Fruit fly (Drosophila melanogaster): Measurements from ENCODE around the gene Jhbp5.

The Jhbp5 gene

DNA sequence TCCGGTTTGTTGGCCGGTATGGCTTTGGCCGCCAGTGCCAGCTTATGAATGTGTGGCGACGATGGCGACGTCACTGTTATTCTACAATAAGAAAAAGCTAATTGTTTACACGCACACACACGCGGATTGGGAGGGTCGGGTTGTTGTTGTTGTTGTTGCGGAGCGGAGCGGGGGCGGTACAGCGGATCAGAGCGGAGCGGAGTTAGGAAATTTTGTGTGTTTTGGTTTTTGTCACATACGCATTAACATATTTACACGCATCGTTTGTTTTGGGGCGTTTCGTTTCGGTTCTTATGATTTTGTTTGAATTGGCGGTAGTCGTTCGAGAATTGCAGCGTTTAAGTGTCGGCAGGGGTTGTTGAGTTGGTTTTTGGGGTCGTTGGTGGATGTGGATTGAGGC is 23.3 kb upstream of the Jhbp5 start:
- TF ChIP-seq CG8478 (optimal IDR thresholded peaks at IDR 0.05) (no peak), pan (optimal IDR thresholded peaks at IDR 0.05) (no peak), usp (GFP tag; optimal IDR thresholded peaks at IDR 0.05) (no peak), EcR (GFP tag; optimal IDR thresholded peaks at IDR 0.05) (no peak), Dll (optimal IDR thresholded peaks at IDR 0.05) (no peak), psq (optimal IDR thresholded peaks at IDR 0.05) (no peak)

DNA sequence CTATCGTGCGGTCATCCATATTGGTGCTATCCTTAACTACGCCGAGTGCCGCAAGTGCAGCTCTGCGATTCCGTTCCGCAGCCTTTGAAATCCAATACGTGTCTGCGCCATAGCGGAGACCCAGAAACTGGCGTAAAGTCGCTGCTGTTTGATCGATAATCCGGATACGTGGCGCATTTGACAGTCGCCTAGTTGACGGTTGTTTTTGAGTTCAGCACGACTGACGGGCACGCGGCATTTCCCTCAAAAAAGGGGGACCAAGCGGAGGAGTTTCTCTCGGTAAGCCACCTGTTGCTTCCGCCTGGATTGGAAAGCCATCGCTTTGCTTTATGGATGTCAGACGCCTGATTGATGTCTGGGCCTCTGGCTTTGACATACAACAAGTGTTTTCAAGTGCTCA is 21.6 kb upstream of the Jhbp5 start, which contains the start of gene CG10185:
Gene CG10185 (minus strand): TSS at position 101 of the 400 bp plus-strand sequence.
- TF ChIP-seq pan (optimal IDR thresholded peaks at IDR 0.05): no peak
- TF ChIP-seq Dll (optimal IDR thresholded peaks at IDR 0.05): no peak
- TF ChIP-seq EcR (GFP tag; optimal IDR thresholded peaks at IDR 0.05): no peak
- TF ChIP-seq psq (optimal IDR thresholded peaks at IDR 0.05): no peak
- TF ChIP-seq CG8478 (optimal IDR thresholded peaks at IDR 0.05): no peak
- TF ChIP-seq usp (GFP tag; optimal IDR thresholded peaks at IDR 0.05): no peak

DNA sequence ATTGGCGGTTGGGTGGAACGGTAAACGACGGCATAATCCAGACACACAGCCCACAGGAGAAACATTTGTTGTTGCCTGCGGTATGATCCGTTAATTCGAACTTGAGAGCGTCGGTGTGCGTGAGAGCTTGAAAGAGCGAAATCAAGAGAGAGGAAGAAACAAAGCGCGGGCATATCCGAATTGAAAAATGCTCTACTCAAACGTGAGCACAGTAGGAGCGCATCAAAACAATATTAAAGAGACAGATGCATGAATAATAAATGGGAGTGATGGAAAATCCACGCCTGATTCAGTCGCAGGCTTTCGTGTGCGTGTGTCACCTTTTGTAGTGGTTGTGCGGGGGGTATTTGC is 5.4 kb upstream of the Jhbp5 start:
- TF ChIP-seq pan (optimal IDR thresholded peaks at IDR 0.05): no peak
- TF ChIP-seq Dll (optimal IDR thresholded peaks at IDR 0.05): no peak
- TF ChIP-seq EcR (GFP tag; optimal IDR thresholded peaks at IDR 0.05): no peak
- no peak for TF ChIP-seq CG8478 (optimal IDR thresholded peaks at IDR 0.05)
- no peak for TF ChIP-seq psq (optimal IDR thresholded peaks at IDR 0.05)
- no peak for TF ChIP-seq usp (GFP tag; optimal IDR thresholded peaks at IDR 0.05)

DNA sequence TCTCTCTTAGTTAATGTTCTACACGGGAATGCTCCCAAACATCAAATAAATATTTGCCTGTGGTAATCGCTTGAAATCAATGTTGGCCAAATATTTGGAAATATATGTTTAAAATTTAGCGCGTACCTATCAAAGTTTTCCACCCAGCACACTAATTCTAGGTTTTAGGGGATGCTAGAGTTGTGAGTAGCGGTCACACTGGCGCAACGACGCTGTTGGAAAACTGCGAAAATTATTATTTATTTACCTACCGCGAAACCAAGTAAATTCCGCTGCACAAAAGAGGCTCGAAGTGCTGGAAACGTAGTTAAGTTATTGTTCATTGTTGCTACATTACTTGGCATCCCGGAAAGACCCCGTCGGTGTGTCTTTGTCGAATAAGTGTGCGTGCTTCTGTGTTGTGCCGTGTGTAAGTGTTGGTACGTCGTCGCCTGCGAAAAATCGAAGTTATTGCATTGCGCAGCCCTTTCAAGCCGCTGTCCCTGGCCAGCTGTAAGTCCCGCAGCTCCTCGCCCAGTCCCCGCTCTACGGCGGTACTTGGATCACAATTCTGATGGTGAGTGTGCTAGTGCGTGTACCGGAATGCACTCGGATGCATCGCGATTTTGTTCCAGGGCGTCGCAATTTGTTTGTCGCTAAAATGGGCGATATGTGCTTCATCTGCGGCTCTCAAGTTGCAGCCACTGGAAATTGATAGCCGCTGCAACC is 4.8 kb upstream of the Jhbp5 start, which contains the start of gene msps:
Gene msps (plus strand): TSS at position 181 of the 708 bp plus-strand sequence.
- TF ChIP-seq Dll (optimal IDR thresholded peaks at IDR 0.05) (no peak), usp (GFP tag; optimal IDR thresholded peaks at IDR 0.05) (no peak), pan (optimal IDR thresholded peaks at IDR 0.05) (no peak), CG8478 (optimal IDR thresholded peaks at IDR 0.05) (no peak), psq (optimal IDR thresholded peaks at IDR 0.05) (no peak), EcR (GFP tag; optimal IDR thresholded peaks at IDR 0.05) (no peak)

DNA sequence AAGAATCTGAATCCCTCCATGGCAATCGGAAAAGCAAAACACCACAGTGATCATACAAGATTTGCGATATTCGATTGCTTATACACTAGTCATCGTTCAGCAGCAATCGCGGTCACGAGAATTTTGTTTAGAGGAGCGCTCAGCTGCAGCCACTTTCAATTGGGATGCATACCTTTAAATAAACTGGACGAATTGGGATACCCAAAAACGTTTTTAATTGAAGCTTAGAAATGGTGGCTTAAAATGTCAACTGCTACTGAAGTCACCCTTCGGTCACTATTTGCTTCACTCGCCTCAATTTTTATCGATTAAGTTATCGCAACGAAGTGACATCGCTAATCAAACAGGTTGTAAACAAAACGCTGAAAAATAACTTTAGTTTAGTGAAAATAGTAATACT is 3.4 kb upstream of the Jhbp5 start, which contains the start of the genes IKKbeta and CG5013:
Gene IKKbeta (minus strand): TSS at position 53 of the 400 bp plus-strand sequence.
Gene CG5013 (plus strand): TSS at position 302 of the 400 bp plus-strand sequence.
- TF ChIP-seq Dll (optimal IDR thresholded peaks at IDR 0.05) (no peak), CG8478 (optimal IDR thresholded peaks at IDR 0.05) (no peak), usp (GFP tag; optimal IDR thresholded peaks at IDR 0.05) (no peak), EcR (GFP tag; optimal IDR thresholded peaks at IDR 0.05) (no peak), psq (optimal IDR thresholded peaks at IDR 0.05) (no peak), pan (optimal IDR thresholded peaks at IDR 0.05) (no peak)

DNA sequence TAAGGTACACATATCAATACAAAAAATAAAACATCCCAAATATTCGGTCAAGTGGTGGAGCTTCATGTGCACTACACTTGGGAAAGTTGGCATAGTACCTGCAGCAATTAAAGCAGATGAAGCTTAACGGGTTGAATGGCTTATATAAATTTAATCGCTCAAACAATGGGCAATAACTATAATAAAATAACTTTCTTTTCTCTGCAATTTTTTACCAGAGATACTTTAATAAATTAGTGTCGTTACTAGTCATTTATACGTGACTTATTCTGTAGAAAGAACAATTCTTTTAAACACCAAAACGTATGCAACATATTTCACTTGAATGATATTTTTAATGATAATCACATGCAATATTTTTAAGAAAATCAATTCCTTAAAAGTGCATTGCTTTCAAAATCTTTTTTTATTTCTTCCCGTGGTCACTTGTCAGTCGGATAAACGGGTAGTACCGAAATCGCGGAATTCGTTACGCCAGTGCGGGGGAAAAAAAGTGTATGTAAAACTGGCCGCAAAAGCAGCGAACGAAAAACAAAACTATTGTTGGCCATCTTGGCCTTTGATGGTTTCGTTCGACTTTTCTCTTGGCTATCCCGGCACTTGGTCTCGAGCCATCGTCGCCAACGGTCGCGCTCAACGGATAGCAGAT is 2.9 kb downstream of the Jhbp5 start, which contains the start of gene Jhbp4:
Gene Jhbp4 (plus strand): TSS at position 599 of the 649 bp plus-strand sequence.
- no peak for TF ChIP-seq pan (optimal IDR thresholded peaks at IDR 0.05)
- TF ChIP-seq EcR (GFP tag; optimal IDR thresholded peaks at IDR 0.05): no peak
- no peak for TF ChIP-seq usp (GFP tag; optimal IDR thresholded peaks at IDR 0.05)
- no peak for TF ChIP-seq Dll (optimal IDR thresholded peaks at IDR 0.05)
- no peak for TF ChIP-seq psq (optimal IDR thresholded peaks at IDR 0.05)

DNA sequence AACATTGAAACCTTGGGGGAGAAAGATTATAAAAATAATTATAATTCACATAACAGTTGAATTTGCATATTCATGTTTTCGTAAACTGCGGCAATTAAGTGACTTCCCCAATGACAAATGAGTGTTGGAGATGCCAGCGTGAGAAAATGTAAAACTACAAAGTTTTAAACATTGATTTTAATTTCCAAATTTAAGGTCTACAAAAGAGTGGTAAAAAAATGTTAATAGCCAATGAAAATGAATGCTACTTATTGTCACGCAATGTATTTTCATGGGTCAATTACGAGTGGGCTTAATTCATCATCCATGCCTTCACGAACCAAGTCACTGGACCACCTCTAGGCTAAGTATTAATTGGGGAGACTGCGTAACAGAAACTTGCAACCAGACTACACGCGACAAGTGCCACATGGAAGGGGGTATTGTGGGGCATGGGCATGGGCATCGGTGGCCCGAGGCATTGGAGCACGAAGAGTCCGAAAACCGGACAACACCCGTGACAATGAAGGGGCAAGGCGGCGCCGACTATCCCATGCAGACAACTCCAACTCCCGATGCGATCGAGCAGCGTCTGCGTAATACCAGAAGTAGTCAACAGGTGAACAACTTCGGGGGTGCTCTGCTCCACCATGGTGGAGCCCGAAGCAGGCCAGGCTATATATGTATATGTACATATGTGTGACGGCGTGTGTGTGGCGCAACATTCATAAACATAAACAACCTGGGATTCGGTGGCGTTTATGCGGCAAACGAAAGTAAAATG is 3.6 kb downstream of the Jhbp5 start:
- no peak for TF ChIP-seq psq (optimal IDR thresholded peaks at IDR 0.05)
- peak in 1 of 2 experiments; percentile 34 for TF ChIP-seq EcR (GFP tag; optimal IDR thresholded peaks at IDR 0.05)

DNA sequence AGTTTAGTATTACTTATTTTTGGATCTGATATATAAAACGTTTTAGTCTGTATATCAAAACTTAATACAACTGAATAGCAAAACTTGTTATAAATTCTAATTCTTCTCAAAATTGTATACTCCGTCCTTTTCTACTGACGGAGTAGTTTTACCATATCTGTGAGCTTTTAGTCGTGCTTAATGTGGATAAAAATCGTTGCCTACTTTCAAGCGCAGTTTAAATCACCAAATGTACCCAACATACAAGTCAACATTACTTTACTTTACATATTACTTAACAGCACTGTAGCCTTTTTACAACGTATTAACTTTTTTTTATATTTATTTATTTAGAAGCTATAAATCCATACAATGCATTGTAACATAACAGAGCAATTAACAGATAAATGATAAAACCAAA is 5.0 kb downstream of the Jhbp5 start:
- TF ChIP-seq EcR (GFP tag; optimal IDR thresholded peaks at IDR 0.05): no peak
- TF ChIP-seq Dll (optimal IDR thresholded peaks at IDR 0.05): no peak
- TF ChIP-seq pan (optimal IDR thresholded peaks at IDR 0.05): no peak
- TF ChIP-seq usp (GFP tag; optimal IDR thresholded peaks at IDR 0.05): no peak
- no peak for TF ChIP-seq CG8478 (optimal IDR thresholded peaks at IDR 0.05)
- no peak for TF ChIP-seq psq (optimal IDR thresholded peaks at IDR 0.05)

DNA sequence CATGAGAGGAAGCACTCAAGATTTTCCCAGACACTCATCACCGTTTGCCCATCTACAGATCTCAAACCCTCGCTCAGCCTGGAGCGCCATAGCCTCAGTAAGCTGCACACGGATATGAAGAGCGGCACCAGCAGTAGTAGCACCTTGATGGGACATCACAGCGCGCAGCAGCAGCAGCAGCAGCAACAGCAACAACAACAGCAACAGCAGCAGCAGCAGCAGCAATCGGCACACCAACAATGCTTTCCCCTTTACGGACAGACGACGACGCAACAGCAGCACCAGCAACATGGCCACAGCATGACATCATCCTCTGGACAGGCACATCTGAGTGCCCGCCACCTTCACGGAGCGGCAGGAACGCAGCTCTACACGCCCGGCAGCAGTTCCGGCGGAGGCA is 6.4 kb downstream of the Jhbp5 start:
- TF ChIP-seq usp (GFP tag; optimal IDR thresholded peaks at IDR 0.05): no peak
- no peak for TF ChIP-seq Dll (optimal IDR thresholded peaks at IDR 0.05)
- TF ChIP-seq CG8478 (optimal IDR thresholded peaks at IDR 0.05): no peak
- TF ChIP-seq pan (optimal IDR thresholded peaks at IDR 0.05): no peak
- TF ChIP-seq EcR (GFP tag; optimal IDR thresholded peaks at IDR 0.05): no peak
- TF ChIP-seq psq (optimal IDR thresholded peaks at IDR 0.05): no peak

DNA sequence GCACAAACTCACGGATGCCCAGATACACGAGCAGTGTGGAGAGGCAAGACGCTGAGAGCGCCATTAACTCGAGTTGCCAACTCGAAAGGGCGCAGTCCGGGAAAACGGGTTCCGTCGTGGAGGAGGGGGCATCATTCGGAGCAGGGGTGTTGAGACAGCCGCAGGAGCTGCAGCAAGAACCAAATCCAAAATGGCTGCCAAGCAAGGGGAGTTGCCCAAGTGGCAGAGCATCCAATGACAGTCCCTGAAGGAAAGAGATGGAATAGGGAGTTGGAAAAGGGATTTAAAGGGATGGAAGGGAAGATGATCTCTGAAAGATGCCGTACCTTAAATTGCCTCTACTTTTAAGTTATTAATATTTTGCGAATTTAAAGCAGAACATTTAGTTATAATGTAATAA is 7.9 kb downstream of the Jhbp5 start:
- TF ChIP-seq EcR (GFP tag; optimal IDR thresholded peaks at IDR 0.05) (no peak), CG8478 (optimal IDR thresholded peaks at IDR 0.05) (no peak), psq (optimal IDR thresholded peaks at IDR 0.05) (no peak), Dll (optimal IDR thresholded peaks at IDR 0.05) (no peak), usp (GFP tag; optimal IDR thresholded peaks at IDR 0.05) (no peak), pan (optimal IDR thresholded peaks at IDR 0.05) (no peak)

DNA sequence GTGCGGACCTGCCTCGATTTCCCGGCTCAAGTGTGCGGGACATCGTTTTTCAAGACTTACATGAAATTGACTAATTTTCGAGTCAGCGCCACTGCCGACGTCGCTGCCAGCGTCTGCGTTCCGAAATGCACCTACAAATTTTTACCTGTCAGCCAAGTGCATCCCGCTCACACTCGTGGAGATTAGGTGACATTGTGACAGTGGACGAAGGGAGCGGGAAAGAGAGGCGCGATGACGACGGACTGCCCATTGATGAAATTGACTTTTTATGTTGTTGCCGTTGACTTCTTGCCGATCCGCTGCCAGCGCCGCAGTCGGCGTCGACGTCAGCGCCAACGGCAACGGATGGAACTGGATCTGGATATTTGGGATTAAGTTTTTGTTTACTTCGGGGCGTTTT is 11.7 kb downstream of the Jhbp5 start:
- no peak for TF ChIP-seq EcR (GFP tag; optimal IDR thresholded peaks at IDR 0.05)
- TF ChIP-seq pan (optimal IDR thresholded peaks at IDR 0.05): no peak
- TF ChIP-seq Dll (optimal IDR thresholded peaks at IDR 0.05): no peak
- TF ChIP-seq usp (GFP tag; optimal IDR thresholded peaks at IDR 0.05): no peak
- no peak for TF ChIP-seq psq (optimal IDR thresholded peaks at IDR 0.05)
- TF ChIP-seq CG8478 (optimal IDR thresholded peaks at IDR 0.05): no peak

DNA sequence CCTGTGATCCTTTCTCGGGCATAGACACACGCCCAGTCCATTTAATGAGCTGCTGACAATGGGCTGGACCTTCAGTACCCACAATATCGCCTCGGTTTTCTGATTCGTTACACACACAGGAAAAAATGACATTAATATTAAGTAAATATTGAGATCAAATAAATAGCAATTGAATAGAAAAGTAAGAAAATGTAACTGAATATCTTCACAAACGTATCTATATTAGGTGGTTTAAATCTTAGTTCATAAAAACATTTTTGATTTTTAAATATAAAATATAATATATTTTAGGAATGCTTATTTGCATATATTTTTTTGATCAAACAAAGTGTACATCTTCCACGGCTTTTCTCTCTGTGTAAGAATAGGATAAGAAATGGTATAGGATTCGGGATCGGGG is 12.2 kb downstream of the Jhbp5 start:
- TF ChIP-seq CG8478 (optimal IDR thresholded peaks at IDR 0.05) (no peak), Dll (optimal IDR thresholded peaks at IDR 0.05) (no peak), pan (optimal IDR thresholded peaks at IDR 0.05) (no peak), psq (optimal IDR thresholded peaks at IDR 0.05) (no peak), EcR (GFP tag; optimal IDR thresholded peaks at IDR 0.05) (no peak), usp (GFP tag; optimal IDR thresholded peaks at IDR 0.05) (no peak)

All from whole organism.